Fruit fly (Drosophila melanogaster): ENCODE data around the gene CG7886.

dm6 chr3R:14631911-14632310 lies 10.5 kb downstream of the CG7886 start:
- TF ChIP-seq EcR (GFP tag; optimal IDR thresholded peaks at IDR 0.05) (no peak), psq (optimal IDR thresholded peaks at IDR 0.05) (no peak), pan (optimal IDR thresholded peaks at IDR 0.05) (no peak)
